Worm (Caenorhabditis elegans) whole organism, L3 larva: ENCODE results near the gene srx-113.

ENCODE experiments used
- fos-1 ChIP-seq: fragments of 150-350 bp; optimal IDR thresholded peaks from 2 replicates; lab custom pipeline; 2014; ENCODE audit warnings: missing biosample characterization, missing genetic modification characterization
- mdl-1 ChIP-seq: fragments of 150-350 bp; optimal IDR thresholded peaks from 2 replicates; lab custom pipeline; 2014; ENCODE audit warnings: missing biosample characterization, missing genetic modification characterization
- nhr-12 ChIP-seq: fragments of 150-350 bp; optimal IDR thresholded peaks from 2 replicates; lab custom pipeline; 2014; ENCODE audit warnings: missing biosample characterization, missing genetic modification characterization
- nhr-23 ChIP-seq: fragments of 150-350 bp; optimal IDR thresholded peaks from 2 replicates; lab custom pipeline; 2014; ENCODE audit warnings: missing biosample characterization, missing genetic modification reagents, missing genetic modification characterization
- nhr-76 ChIP-seq: fragments of 150-350 bp; sonication (generic microtip); optimal IDR thresholded peaks from 5 replicates; lab custom pipeline; 2014; ENCODE audit warnings: missing biosample characterization, missing genetic modification characterization
- nhr-77 ChIP-seq: fragments of 150-350 bp; optimal IDR thresholded peaks from 2 replicates; lab custom pipeline; 2014; ENCODE audit warnings: missing biosample characterization, missing genetic modification characterization
- unc-62 ChIP-seq: fragments of 150-350 bp; sonication (generic microtip); optimal IDR thresholded peaks from 4 replicates; lab custom pipeline; 2014; ENCODE audit warnings: missing biosample characterization, missing genetic modification reagents, missing genetic modification characterization
- ztf-4 ChIP-seq: fragments of 150-350 bp; optimal IDR thresholded peaks from 2 replicates; lab custom pipeline; 2014; ENCODE audit warnings: missing biosample characterization, missing genetic modification characterization

ce11 chrV:12601835-12602234 lies 30.1 kb downstream of the srx-113 start:
- TF ChIP-seq ztf-4 (tag; lab: Kevin White, UChicago) (no peak), unc-62 (GFP tag; lab: Kevin White, UChicago) (no peak), nhr-23 (tag; lab: Kevin White, UChicago) (no peak), mdl-1 (tag; lab: Kevin White, UChicago) (no peak), nhr-77 (no peak), nhr-12 (no peak), nhr-76 (tag; lab: Kevin White, UChicago) (no peak), fos-1 (tag; lab: Kevin White, UChicago) (no peak)
